Fruit fly (Drosophila melanogaster): ENCODE results near the gene CkIalpha.
A peak's percentile ranks its signal among the peaks of the same experiment; 100 is the strongest.

Gene CkIalpha

dm6 chrX:12629564-12629963, 23.9 kb upstream of the CkIalpha start, which contains the start of the genes Aven and CG2540 (continued):
- TF ChIP-seq CG17361 (GFP tag; IDR thresholded peaks at IDR 0.05) (peak; percentile 93), Opbp (GFP tag; IDR thresholded peaks at IDR 0.05; ENCODE audit: partially characterized antibody) (no peak), CG16863 (GFP tag; optimal IDR thresholded peaks at IDR 0.05) (no peak), Dref (GFP tag; IDR thresholded peaks at IDR 0.05) (peak; percentile 50), CG7271 (tag; optimal IDR thresholded peaks at IDR 0.05) (peak; percentile 68), Camta (GFP tag; optimal IDR thresholded peaks at IDR 0.05) (no peak), CG2875 (GFP tag; optimal IDR thresholded peaks at IDR 0.05) (peak; percentile 54), exex (tag; optimal IDR thresholded peaks at IDR 0.05) (peak; percentile 76), zf30C (GFP tag; optimal IDR thresholded peaks at IDR 0.05) (no peak), CG11695 (GFP tag; IDR thresholded peaks at IDR 0.05) (peak; percentile 79), CG17802 (tag; optimal IDR thresholded peaks at IDR 0.05) (peak; percentile 13), CG12769 (tag; optimal IDR thresholded peaks at IDR 0.05) (no peak), Nf-YA (GFP tag; IDR thresholded peaks at IDR 0.05) (no peak), oc (tag; optimal IDR thresholded peaks at IDR 0.05) (peak; percentile 77), CG6254 (GFP tag; optimal IDR thresholded peaks at IDR 0.05) (peak; percentile 72), cg (GFP tag; optimal IDR thresholded peaks at IDR 0.05) (no peak), CG12104 (GFP tag; optimal IDR thresholded peaks at IDR 0.05) (peak; percentile 80), Adf1 (GFP tag; IDR thresholded peaks at IDR 0.05) (0 out of 2 replicates have a peak, but pooled peaks have one; percentile 21), gcm2 (GFP tag; optimal IDR thresholded peaks at IDR 0.05) (no peak), CG11093 (GFP tag; IDR thresholded peaks at IDR 0.05) (no peak), sima (GFP tag; optimal IDR thresholded peaks at IDR 0.05) (no peak), Sry-δ (GFP tag; optimal IDR thresholded peaks at IDR 0.05) (no peak), Hmx (GFP tag; optimal IDR thresholded peaks at IDR 0.05) (no peak), CG6654 (GFP tag; optimal IDR thresholded peaks at IDR 0.05) (peak; percentile 48), gem (tag; optimal IDR thresholded peaks at IDR 0.05) (peak; percentile 93), Bgb (GFP tag; IDR thresholded peaks at IDR 0.05; ENCODE audit: partially characterized antibody) (no peak), CG11456 (GFP tag; IDR thresholded peaks at IDR 0.05) (peak; percentile 55; the same call in 1 of the 3 replicates), Lpt (GFP tag; optimal IDR thresholded peaks at IDR 0.05) (no peak), sisA (GFP tag; IDR thresholded peaks at IDR 0.05) (peak; percentile 54; the same call in 1 of the 2 replicates), Dek (tag; optimal IDR thresholded peaks at IDR 0.05) (peak; percentile 78), hb (GFP tag; IDR thresholded peaks at IDR 0.05; ENCODE audit: partially characterized antibody) (no peak), CG7357 (GFP tag; IDR thresholded peaks at IDR 0.05) (no peak), ara (GFP tag; IDR thresholded peaks at IDR 0.05) (peak; percentile 68), Abd-B (GFP tag; optimal IDR thresholded peaks at IDR 0.05) (peak; percentile 72), pan (optimal IDR thresholded peaks at IDR 0.05) (no peak), pan (GFP tag; optimal IDR thresholded peaks at IDR 0.05 in 1 of 2, IDR thresholded peaks at IDR 0.05 in 1 of 2) (peak in 1 of 2 experiments; percentile 69), fd96Cb (tag; optimal IDR thresholded peaks at IDR 0.05) (peak; percentile 70), Mad (GFP tag; optimal IDR thresholded peaks at IDR 0.05) (no peak), CG16815 (GFP tag; optimal IDR thresholded peaks at IDR 0.05) (peak; percentile 37), vnd (GFP tag; IDR thresholded peaks at IDR 0.05; ENCODE audit: partially characterized antibody) (no peak), Atf-2 (GFP tag; optimal IDR thresholded peaks at IDR 0.05) (no peak), pho (GFP tag; optimal IDR thresholded peaks at IDR 0.05) (no peak), MTF-1 (GFP tag; optimal IDR thresholded peaks at IDR 0.05; ENCODE audit: borderline replicate concordance) (no peak), vfl (GFP tag; optimal IDR thresholded peaks at IDR 0.05) (no peak), bowl (GFP tag; IDR thresholded peaks at IDR 0.05) (no peak), Sry-β (GFP tag; optimal IDR thresholded peaks at IDR 0.05) (peak; percentile 44), Dfd (GFP tag; optimal IDR thresholded peaks at IDR 0.05) (no peak), CG13624 (GFP tag; optimal IDR thresholded peaks at IDR 0.05) (no peak), CG10959 (GFP tag; IDR thresholded peaks at IDR 0.05) (peak; percentile 31; the same call in 1 of the 2 replicates), unc-4 (GFP tag; IDR thresholded peaks at IDR 0.05; ENCODE audit: partially characterized antibody) (peak; percentile 40; the same call in 1 of the 2 replicates), ac (GFP tag; optimal IDR thresholded peaks at IDR 0.05) (peak; percentile 51)

All from whole organism, embryonic.